Worm (Caenorhabditis elegans) whole organism, L4 larva: ENCODE data around the gene bath-29.

Source experiments
- duxl-1 ChIP-seq: sonication (generic microtip); optimal IDR thresholded peaks from 2 replicates; lab custom pipeline; 2016; ENCODE audit warnings: mild to moderate bottlenecking, missing genetic modification characterization, moderate library complexity, missing compliant biosample characterization; ENCODE audit not compliant: poor library complexity
- fkh-10 ChIP-seq: fragments of 150-350 bp; optimal IDR thresholded peaks from 2 replicates; lab custom pipeline; 2014; ENCODE audit warnings: missing biosample characterization, missing genetic modification reagents, missing genetic modification characterization
- hlh-30 ChIP-seq: sonication (generic microtip); optimal IDR thresholded peaks from 2 replicates; lab custom pipeline; 2017; ENCODE audit warnings: antibody characterized with exemption, mild to moderate bottlenecking, missing genetic modification characterization, missing compliant biosample characterization; ENCODE audit not compliant: insufficient read depth
- lin-1 ChIP-seq: fragments of 200-800 bp; sonication (Bioruptor generic); IDR thresholded peaks from 2 replicates; pipeline ENCODE4 v1.3.6; 2022; ENCODE audit warnings: missing genetic modification reagents, missing genetic modification characterization, missing compliant biosample characterization
- nhr-77 ChIP-seq: fragments of 150-350 bp; optimal IDR thresholded peaks from 2 replicates; lab custom pipeline; 2014; ENCODE audit warnings: missing biosample characterization, missing genetic modification characterization
- zip-11 ChIP-seq: fragments of 200-800 bp; sonication (Bioruptor generic); IDR thresholded peaks from 2 replicates; pipeline ENCODE4 v1.3.6; 2022; ENCODE audit warnings: missing genetic modification characterization, missing compliant biosample characterization

- no peak for TF ChIP-seq duxl-1
- no peak for TF ChIP-seq lin-1
- TF ChIP-seq zip-11 (GFP tag; lab: Robert Waterston, UW): no peak
- no peak for TF ChIP-seq hlh-30 (tag; lab: Kevin White, UChicago)
- no peak for TF ChIP-seq fkh-10 (GFP tag; lab: Kevin White, UChicago)
- TF ChIP-seq nhr-77 (tag; lab: Kevin White, UChicago): no peak
Measured at ce11 chrII:3378275-3378674, 29.9 kb downstream of the bath-29 start, which contains the start of gene Y49F6C.2.
